Fruit fly (Drosophila melanogaster) whole organism, embryonic: ENCODE data around the gene CG18622.

ENCODE experiments used
- Abd-B ChIP-seq: fragments of 200-800 bp; sonication (Bioruptor generic); optimal IDR thresholded peaks from 2 replicates; lab custom pipeline; 2018; ENCODE audit warnings: missing biosample characterization, mild to moderate bottlenecking, missing genetic modification characterization, moderate library complexity
- Antp ChIP-seq: fragments of 200-800 bp; sonication (Bioruptor generic); optimal IDR thresholded peaks from 3 replicates; lab custom pipeline; 2016; ENCODE audit warnings: missing biosample characterization, missing genetic modification characterization
- CG12391 ChIP-seq: fragments of 200-800 bp; sonication (Bioruptor generic); optimal IDR thresholded peaks from 3 replicates; lab custom pipeline; 2018; ENCODE audit warnings: missing biosample characterization, mild to moderate bottlenecking, missing genetic modification characterization, moderate library complexity
- CG12659 ChIP-seq: fragments of 200-800 bp; sonication (Bioruptor generic); optimal IDR thresholded peaks from 3 replicates; lab custom pipeline; 2017; ENCODE audit warnings: mild to moderate bottlenecking, missing biosample characterization, missing genetic modification reagents, missing genetic modification characterization
- CG13123 ChIP-seq: fragments of 200-800 bp; sonication (Bioruptor generic); optimal IDR thresholded peaks from 2 replicates; lab custom pipeline; 2016; ENCODE audit warnings: missing biosample characterization, missing genetic modification characterization
- CG13424 ChIP-seq: fragments of 200-800 bp; sonication (Bioruptor generic); optimal IDR thresholded peaks from 2 replicates; lab custom pipeline; 2019; ENCODE audit warnings: missing biosample characterization, mild to moderate bottlenecking, missing genetic modification characterization, moderate library complexity
- CG13624 ChIP-seq: fragments of 200-800 bp; sonication (Bioruptor generic); optimal IDR thresholded peaks from 2 replicates; lab custom pipeline; 2016; ENCODE audit warnings: missing biosample characterization, missing genetic modification characterization
- CG15696 ChIP-seq: fragments of 200-800 bp; sonication (Bioruptor generic); optimal IDR thresholded peaks from 2 replicates; lab custom pipeline; 2019; ENCODE audit warnings: missing biosample characterization, mild to moderate bottlenecking, missing genetic modification characterization, moderate library complexity
- CG1603 ChIP-seq: fragments of 200-800 bp; sonication (Bioruptor generic); optimal IDR thresholded peaks from 2 replicates; lab custom pipeline; 2019; ENCODE audit warnings: missing biosample characterization, mild to moderate bottlenecking, missing genetic modification characterization, moderate library complexity
- CG17359 ChIP-seq: fragments of 200-800 bp; sonication (Bioruptor generic); optimal IDR thresholded peaks from 3 replicates; lab custom pipeline; 2018; ENCODE audit warnings: missing biosample characterization, mild to moderate bottlenecking, missing genetic modification characterization, moderate library complexity
- CG17612 ChIP-seq: fragments of 200-800 bp; sonication (Bioruptor generic); IDR thresholded peaks from 2 replicates; pipeline ENCODE4 v1.3.6; 2022; ENCODE audit warnings: missing biosample characterization, missing genetic modification characterization
- CG2199 ChIP-seq: fragments of 200-800 bp; sonication (Bioruptor generic); IDR thresholded peaks from 3 replicates; pipeline ENCODE4 v1.3.6; 2022; ENCODE audit warnings: missing biosample characterization, missing genetic modification characterization
- CG30020 ChIP-seq: fragments of 200-800 bp; optimal IDR thresholded peaks from 2 replicates; lab custom pipeline; 2019; ENCODE audit warnings: missing biosample characterization, mild to moderate bottlenecking, missing genetic modification characterization, moderate library complexity
- CG30431 ChIP-seq: fragments of 200-800 bp; sonication (Bioruptor generic); optimal IDR thresholded peaks from 2 replicates; lab custom pipeline; 2017; ENCODE audit warnings: missing biosample characterization, missing genetic modification characterization
- CG3281 ChIP-seq: fragments of 200-800 bp; sonication (Bioruptor generic); optimal IDR thresholded peaks from 3 replicates; lab custom pipeline; 2017; ENCODE audit warnings: missing biosample characterization, mild to moderate bottlenecking, missing genetic modification characterization
- CG4424 ChIP-seq: fragments of 200-800 bp; sonication (Bioruptor generic); optimal IDR thresholded peaks from 3 replicates; lab custom pipeline; 2016; ENCODE audit warnings: missing biosample characterization, missing genetic modification characterization
- CG6813 ChIP-seq: fragments of 200-800 bp; sonication (Bioruptor generic); optimal IDR thresholded peaks from 2 replicates; lab custom pipeline; 2017; ENCODE audit warnings: missing biosample characterization, missing genetic modification characterization, mild to moderate bottlenecking, moderate library complexity, missing genetic modification reagents
- CG7987 ChIP-seq: fragments of 200-800 bp; sonication (Bioruptor generic); optimal IDR thresholded peaks from 2 replicates; lab custom pipeline; 2018; ENCODE audit warnings: missing biosample characterization, mild to moderate bottlenecking, missing genetic modification characterization, moderate library complexity
- CG9797 ChIP-seq: fragments of 200-800 bp; sonication (Bioruptor generic); optimal IDR thresholded peaks from 3 replicates; lab custom pipeline; 2018; ENCODE audit warnings: missing biosample characterization, mild to moderate bottlenecking, missing genetic modification characterization
- CoRest ChIP-seq: fragments of 200-800 bp; sonication (Bioruptor generic); optimal IDR thresholded peaks from 3 replicates; lab custom pipeline; 2018; ENCODE audit warnings: missing biosample characterization, mild to moderate bottlenecking, missing genetic modification characterization, moderate library complexity
- D19B ChIP-seq: fragments of 200-800 bp; sonication (Bioruptor generic); optimal IDR thresholded peaks from 2 replicates; lab custom pipeline; 2017; ENCODE audit warnings: missing biosample characterization, mild to moderate bottlenecking, missing genetic modification characterization
- Dip2 ChIP-seq: fragments of 200-800 bp; sonication (Bioruptor generic); IDR thresholded peaks from 2 replicates; pipeline ENCODE4 v1.3.6; 2022; ENCODE audit warnings: missing biosample characterization, missing genetic modification characterization
- Eip74EF ChIP-seq, 2 experiments: fragments of 200-800 bp in 1 of 2; fragments of >200 bp in 1 of 2; sonication (Bioruptor generic) in 1 of 2; optimal IDR thresholded peaks; 2 replicates each; lab custom pipeline; 2017 to 2019; ENCODE audit warnings: missing biosample characterization in 2 of 2, missing genetic modification characterization in 2 of 2, mild to moderate bottlenecking in 1 of 2, moderate library complexity in 1 of 2
- Ets65A ChIP-seq: fragments of 200-800 bp; sonication (Bioruptor generic); peaks from one replicate; lab custom pipeline; 2016; ENCODE audit warnings: missing biosample characterization, missing genetic modification characterization
- HLH3B ChIP-seq: fragments of 200-800 bp; sonication (Bioruptor generic); IDR thresholded peaks from 2 replicates; pipeline ENCODE4 v1.3.6; 2022; ENCODE audit warnings: missing biosample characterization, missing genetic modification characterization
- HLH54F ChIP-seq: fragments of 200-800 bp; sonication (Bioruptor generic); optimal IDR thresholded peaks from 3 replicates; lab custom pipeline; 2016; ENCODE audit warnings: missing biosample characterization, missing genetic modification characterization
- HmgD ChIP-seq: fragments of 200-800 bp; sonication (Bioruptor generic); optimal IDR thresholded peaks from 3 replicates; lab custom pipeline; 2016; ENCODE audit warnings: missing biosample characterization, missing genetic modification characterization
- MESR4 ChIP-seq: fragments of 200-800 bp; sonication (Bioruptor generic); optimal IDR thresholded peaks from 2 replicates; lab custom pipeline; 2018; ENCODE audit warnings: missing biosample characterization, mild to moderate bottlenecking, missing genetic modification characterization, moderate library complexity
- Max ChIP-seq: fragments of 200-800 bp; sonication (Bioruptor generic); optimal IDR thresholded peaks from 2 replicates; lab custom pipeline; 2016; ENCODE audit warnings: missing biosample characterization, mild to moderate bottlenecking, missing genetic modification characterization
- Meics ChIP-seq: fragments of 200-800 bp; sonication (Bioruptor generic); optimal IDR thresholded peaks from 2 replicates; lab custom pipeline; 2017; ENCODE audit warnings: missing biosample characterization, mild to moderate bottlenecking, missing genetic modification characterization
- NfI ChIP-seq: fragments of 200-800 bp; sonication (Bioruptor generic); optimal IDR thresholded peaks from 3 replicates; lab custom pipeline; 2018; ENCODE audit warnings: missing biosample characterization, mild to moderate bottlenecking, missing genetic modification characterization, moderate library complexity
- Taf1 ChIP-seq: fragments of 200-800 bp; sonication (Bioruptor generic); IDR thresholded peaks from 2 replicates; pipeline ENCODE4 v1.3.6; 2022; ENCODE audit warnings: missing biosample characterization, missing genetic modification characterization
- Tbp ChIP-seq: fragments of >200 bp; optimal IDR thresholded peaks from 2 replicates; lab custom pipeline; 2018; ENCODE audit warnings: missing biosample characterization, missing genetic modification characterization
- Trl ChIP-seq, 3 experiments: fragments of >200 bp in 2 of 3; fragments of 200-800 bp in 1 of 3; sonication (Bioruptor generic) in 1 of 3; optimal IDR thresholded peaks; 2 replicates in 1 of 3; 3 replicates in 2 of 3; lab custom pipeline; 2016 to 2017; ENCODE audit warnings: missing biosample characterization in 1 of 3, missing genetic modification characterization in 1 of 3
- ash1 ChIP-seq: fragments of 200-800 bp; sonication (Bioruptor generic); optimal IDR thresholded peaks from 2 replicates; lab custom pipeline; 2018; ENCODE audit warnings: missing biosample characterization, mild to moderate bottlenecking, missing genetic modification characterization
- bbx ChIP-seq: fragments of 200-800 bp; sonication (Bioruptor generic); IDR thresholded peaks from 2 replicates; pipeline ENCODE4 v1.3.6; 2022; ENCODE audit warnings: missing biosample characterization, missing genetic modification characterization; ENCODE audit not compliant: partially characterized antibody
- bcd ChIP-seq: fragments of 200-800 bp; sonication (Bioruptor generic); optimal IDR thresholded peaks from 2 replicates; lab custom pipeline; 2017; ENCODE audit warnings: missing biosample characterization, mild to moderate bottlenecking, missing genetic modification characterization
- dmrt99B ChIP-seq: fragments of 200-800 bp; sonication (Bioruptor generic); optimal IDR thresholded peaks from 2 replicates; lab custom pipeline; 2018; ENCODE audit warnings: missing biosample characterization, mild to moderate bottlenecking, missing genetic modification characterization, moderate library complexity
- eve ChIP-seq, 2 experiments: fragments of >200 bp; optimal IDR thresholded peaks; 2 replicates each; lab custom pipeline; 2017; ENCODE audit warnings: missing biosample characterization in 2 of 2, missing genetic modification characterization in 2 of 2
- fd64A ChIP-seq: fragments of 200-800 bp; sonication (Bioruptor generic); optimal IDR thresholded peaks from 3 replicates; lab custom pipeline; 2018; ENCODE audit warnings: missing biosample characterization, mild to moderate bottlenecking, missing genetic modification characterization
- ind ChIP-seq: fragments of 200-800 bp; sonication (Bioruptor generic); optimal IDR thresholded peaks from 3 replicates; lab custom pipeline; 2016; ENCODE audit warnings: missing biosample characterization, missing genetic modification characterization
- kay ChIP-seq: fragments of 200-800 bp; sonication (Bioruptor generic); optimal IDR thresholded peaks from 2 replicates; lab custom pipeline; 2016; ENCODE audit warnings: missing biosample characterization, missing genetic modification characterization
- klu ChIP-seq: fragments of 200-800 bp; sonication (Bioruptor generic); IDR thresholded peaks from 2 replicates; pipeline ENCODE4 v1.3.6; 2022; ENCODE audit warnings: missing biosample characterization, missing genetic modification characterization
- lbe ChIP-seq: fragments of 200-800 bp; sonication (Bioruptor generic); optimal IDR thresholded peaks from 2 replicates; lab custom pipeline; 2016; ENCODE audit warnings: missing biosample characterization, mild to moderate bottlenecking, missing genetic modification characterization
- maf-S ChIP-seq: fragments of 200-800 bp; sonication (Bioruptor generic); optimal IDR thresholded peaks from 2 replicates; lab custom pipeline; 2016; ENCODE audit warnings: missing biosample characterization, missing genetic modification characterization
- row ChIP-seq: fragments of 200-800 bp; sonication (Bioruptor generic); IDR thresholded peaks from 3 replicates; pipeline ENCODE4 v1.3.6; 2022; ENCODE audit warnings: missing biosample characterization, missing genetic modification characterization
- sima ChIP-seq: fragments of 200-800 bp; sonication (Bioruptor generic); optimal IDR thresholded peaks from 2 replicates; lab custom pipeline; 2016; ENCODE audit warnings: missing biosample characterization, missing genetic modification characterization
- tx ChIP-seq: fragments of 200-800 bp; sonication (Bioruptor generic); optimal IDR thresholded peaks from 2 replicates; lab custom pipeline; 2016; ENCODE audit warnings: missing biosample characterization, missing genetic modification characterization
- zen ChIP-seq: fragments of 200-800 bp; sonication (Bioruptor generic); optimal IDR thresholded peaks from 3 replicates; lab custom pipeline; 2018; ENCODE audit warnings: missing biosample characterization, mild to moderate bottlenecking, missing genetic modification characterization, moderate library complexity
- zf30C ChIP-seq: fragments of 200-800 bp; sonication (Bioruptor generic); optimal IDR thresholded peaks from 3 replicates; lab custom pipeline; 2018; ENCODE audit warnings: missing biosample characterization, mild to moderate bottlenecking, missing genetic modification characterization
- zfh2 ChIP-seq: fragments of 200-800 bp; sonication (Bioruptor generic); optimal IDR thresholded peaks from 2 replicates; lab custom pipeline; 2016; ENCODE audit warnings: missing biosample characterization, missing genetic modification characterization

Gene CG18622

DNA sequence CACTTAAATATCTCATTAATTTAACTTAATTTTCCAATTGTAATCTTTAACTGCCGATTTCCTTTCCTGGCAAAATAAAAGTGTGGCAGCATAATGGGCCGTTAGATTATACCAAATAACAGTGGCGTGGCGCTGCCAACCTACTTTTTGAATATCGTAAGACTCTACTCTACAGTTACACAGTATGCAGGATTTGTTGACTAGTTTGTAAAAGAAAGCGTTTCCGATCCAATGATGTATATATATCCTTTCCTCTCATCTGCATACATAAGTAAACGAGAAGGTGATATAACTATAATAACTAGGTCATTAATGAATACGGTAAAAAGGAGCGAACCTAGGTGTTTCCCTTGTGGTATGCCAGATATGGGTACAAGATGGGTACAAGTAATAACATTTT, 4.2 kb upstream of the CG18622 start, which contains the start of gene EMC2B (continued):
- no peak for TF ChIP-seq ash1 (GFP tag; lab: Kevin White, UChicago)
- peak; percentile 55 for TF ChIP-seq CoRest (tag; lab: Kevin White, UChicago)
- TF ChIP-seq zfh2 (GFP tag; lab: Kevin White, UChicago) = peak; percentile 76
- peak; percentile 11 for TF ChIP-seq sima (GFP tag; lab: Kevin White, UChicago)
- no peak for TF ChIP-seq Trl (optimal IDR thresholded peaks at IDR 0.05; lab: Kevin White, UChicago)
- TF ChIP-seq Trl (GFP tag; optimal IDR thresholded peaks at IDR 0.05; lab: Kevin White, UChicago) = peak; percentile 42
- TF ChIP-seq CG2199 (GFP tag; lab: Robert Waterston, UW) = no peak
- TF ChIP-seq dmrt99B = peak; percentile 38
- TF ChIP-seq kay = no peak
- peak; percentile 43 for TF ChIP-seq CG13424
- TF ChIP-seq CG3281 (GFP tag; lab: Kevin White, UChicago) = peak; percentile 45
- no peak for TF ChIP-seq lbe (GFP tag; lab: Kevin White, UChicago)
- peak; percentile 70 for TF ChIP-seq CG1603
- TF ChIP-seq CG30020 (tag; lab: Kevin White, UChicago) = no peak
- TF ChIP-seq bcd = peak; percentile 34
- no peak for TF ChIP-seq zen
- peak; percentile 52 for TF ChIP-seq Antp (GFP tag; lab: Kevin White, UChicago)
- no peak for TF ChIP-seq HmgD (GFP tag; lab: Kevin White, UChicago)
- peak; percentile 53 for TF ChIP-seq CG9797 (GFP tag; lab: Kevin White, UChicago)
- TF ChIP-seq Taf1 = no peak
- TF ChIP-seq HLH3B (GFP tag; lab: Robert Waterston, UW) = no peak
- TF ChIP-seq Dip2 (GFP tag; lab: Robert Waterston, UW) = no peak
- peak; percentile 13 for TF ChIP-seq tx (GFP tag; lab: Kevin White, UChicago)
- TF ChIP-seq eve (GFP tag; optimal IDR thresholded peaks at IDR 0.05; lab: Kevin White, UChicago) = no peak
- no peak for TF ChIP-seq zf30C
- peak; percentile 33 for TF ChIP-seq maf-S (GFP tag; lab: Kevin White, UChicago)
- TF ChIP-seq Eip74EF (GFP tag; optimal IDR thresholded peaks at IDR 0.05; lab: Kevin White, UChicago) = no peak
- TF ChIP-seq CG6813 (GFP tag; lab: Kevin White, UChicago) = no peak
- peak; percentile 94 for TF ChIP-seq Ets65A (GFP tag; lab: Kevin White, UChicago)
- TF ChIP-seq CG15696 = peak; percentile 5
- peak; percentile 46 for TF ChIP-seq CG13624
- TF ChIP-seq CG12659 (GFP tag; lab: Kevin White, UChicago) = peak; percentile 65
- no peak for TF ChIP-seq Tbp
- peak; percentile 12 for TF ChIP-seq CG17359
- TF ChIP-seq fd64A = no peak
- TF ChIP-seq CG30431 (GFP tag; lab: Kevin White, UChicago) = no peak
- no peak for TF ChIP-seq CG17612 (GFP tag; lab: Robert Waterston, UW)
- no peak for TF ChIP-seq Max (GFP tag; lab: Kevin White, UChicago)
- peak; percentile 39 for TF ChIP-seq HLH54F (GFP tag; lab: Kevin White, UChicago)
- TF ChIP-seq D19B = no peak
- TF ChIP-seq row (GFP tag; lab: Robert Waterston, UW) = no peak
- TF ChIP-seq CG7987 (GFP tag; lab: Kevin White, UChicago) = no peak
- TF ChIP-seq Meics (GFP tag; lab: Kevin White, UChicago) = peak; percentile 23
- TF ChIP-seq Abd-B (GFP tag; lab: Kevin White, UChicago) = peak; percentile 62
- TF ChIP-seq ind = peak; percentile 36
- TF ChIP-seq CG4424 (GFP tag; lab: Kevin White, UChicago) = peak; percentile 5
- TF ChIP-seq MESR4 (GFP tag; lab: Kevin White, UChicago) = peak; percentile 53
- peak; percentile 36 for TF ChIP-seq NfI
- no peak for TF ChIP-seq bbx (GFP tag; lab: Robert Waterston, UW)
- TF ChIP-seq CG13123 (GFP tag; lab: Kevin White, UChicago) = peak; percentile 14
- TF ChIP-seq klu (GFP tag; lab: Robert Waterston, UW) = no peak
- peak; percentile 44 for TF ChIP-seq CG12391
